Worm (Caenorhabditis elegans) whole organism, L3 larva: ENCODE measurements around the gene gcy-37.
A peak's percentile ranks its signal among the peaks of the same experiment; 100 is the strongest.

Experiments
- R02D3.7 ChIP-seq: fragments of 150-350 bp; optimal IDR thresholded peaks from 2 replicates; lab custom pipeline; 2014; ENCODE audit warnings: missing biosample characterization, missing genetic modification characterization
- ceh-16 ChIP-seq: sonication (generic microtip); optimal IDR thresholded peaks from 2 replicates; lab custom pipeline; 2017; ENCODE audit warnings: missing biosample characterization, missing genetic modification characterization
- ceh-28 ChIP-seq: fragments of 150-350 bp; optimal IDR thresholded peaks from 2 replicates; lab custom pipeline; 2014; ENCODE audit warnings: missing biosample characterization, missing genetic modification reagents, missing genetic modification characterization
- ceh-82 ChIP-seq: fragments of 150-350 bp; optimal IDR thresholded peaks from 2 replicates; lab custom pipeline; 2014; ENCODE audit warnings: missing biosample characterization, missing genetic modification characterization
- daf-12 ChIP-seq: fragments of 150-350 bp; optimal IDR thresholded peaks from 2 replicates; lab custom pipeline; 2014; ENCODE audit warnings: missing biosample characterization, missing genetic modification reagents, missing genetic modification characterization
- egl-27 ChIP-seq: sonication (generic microtip); optimal IDR thresholded peaks from 4 replicates; lab custom pipeline; 2017; ENCODE audit warnings: missing biosample characterization, missing genetic modification reagents, missing genetic modification characterization
- egl-5 ChIP-seq: fragments of 150-350 bp; optimal IDR thresholded peaks from 2 replicates; lab custom pipeline; 2017; ENCODE audit warnings: missing biosample characterization, missing genetic modification reagents, missing genetic modification characterization, inconsistent platforms
- elt-1 ChIP-seq: fragments of 150-350 bp; optimal IDR thresholded peaks from 2 replicates; lab custom pipeline; 2014; ENCODE audit warnings: missing biosample characterization, missing genetic modification characterization
- elt-3 ChIP-seq, 3 experiments: fragments of 150-350 bp in 1 of 3; sonication (generic microtip) in 2 of 3; optimal IDR thresholded peaks; 2 replicates in 2 of 3; 4 replicates in 1 of 3; lab custom pipeline; 2014 to 2017; ENCODE audit warnings: missing biosample characterization in 3 of 3, missing genetic modification characterization in 3 of 3
- eor-1 ChIP-seq, 2 experiments: fragments of 150-350 bp; optimal IDR thresholded peaks; 2 replicates each; lab custom pipeline; 2014 to 2018; ENCODE audit warnings: missing biosample characterization in 2 of 2, missing genetic modification characterization in 2 of 2
- fkh-10 ChIP-seq: sonication (generic microtip); optimal IDR thresholded peaks from 2 replicates; lab custom pipeline; 2017; ENCODE audit warnings: missing biosample characterization, missing genetic modification reagents, missing genetic modification characterization
- fkh-2 ChIP-seq: fragments of 150-350 bp; optimal IDR thresholded peaks from 2 replicates; lab custom pipeline; 2014; ENCODE audit warnings: missing biosample characterization, missing genetic modification reagents, missing genetic modification characterization
- jun-1 ChIP-seq: fragments of 150-350 bp; optimal IDR thresholded peaks from 2 replicates; lab custom pipeline; 2014; ENCODE audit warnings: missing biosample characterization, missing genetic modification reagents, missing genetic modification characterization
- lin-15B ChIP-seq: fragments of 150-350 bp; optimal IDR thresholded peaks from 2 replicates; lab custom pipeline; 2014; ENCODE audit warnings: missing biosample characterization, missing genetic modification characterization
- lin-39 ChIP-seq: fragments of 150-350 bp; optimal IDR thresholded peaks from 2 replicates; lab custom pipeline; 2018; ENCODE audit warnings: missing biosample characterization, missing genetic modification reagents, missing genetic modification characterization
- mdl-1 ChIP-seq: fragments of 150-350 bp; optimal IDR thresholded peaks from 2 replicates; lab custom pipeline; 2014; ENCODE audit warnings: missing biosample characterization, missing genetic modification characterization
- mml-1 ChIP-seq: fragments of 150-350 bp; sonication (generic microtip); optimal IDR thresholded peaks from 3 replicates; lab custom pipeline; 2014; ENCODE audit warnings: missing biosample characterization, missing genetic modification characterization
- nhr-11 ChIP-seq: fragments of 150-350 bp; optimal IDR thresholded peaks from 2 replicates; lab custom pipeline; 2014; ENCODE audit warnings: missing biosample characterization, missing genetic modification characterization
- nhr-12 ChIP-seq: fragments of 150-350 bp; optimal IDR thresholded peaks from 2 replicates; lab custom pipeline; 2014; ENCODE audit warnings: missing biosample characterization, missing genetic modification characterization
- nhr-23 ChIP-seq: fragments of 150-350 bp; optimal IDR thresholded peaks from 2 replicates; lab custom pipeline; 2014; ENCODE audit warnings: missing biosample characterization, missing genetic modification reagents, missing genetic modification characterization
- nhr-237 ChIP-seq: fragments of 150-350 bp; optimal IDR thresholded peaks from 2 replicates; lab custom pipeline; 2014; ENCODE audit warnings: missing biosample characterization, missing genetic modification characterization
- nhr-25 ChIP-seq: sonication (generic microtip); optimal IDR thresholded peaks from 2 replicates; lab custom pipeline; 2017; ENCODE audit warnings: missing biosample characterization, missing genetic modification characterization
- nhr-28 ChIP-seq: fragments of 150-350 bp; optimal IDR thresholded peaks from 2 replicates; lab custom pipeline; 2014; ENCODE audit warnings: missing biosample characterization, missing genetic modification characterization
- nhr-43 ChIP-seq: sonication (generic microtip); optimal IDR thresholded peaks from 2 replicates; lab custom pipeline; 2016; ENCODE audit warnings: mild to moderate bottlenecking, missing genetic modification characterization, missing compliant biosample characterization; ENCODE audit not compliant: poor library complexity, severe bottlenecking
- nhr-67 ChIP-seq: fragments of 150-350 bp; optimal IDR thresholded peaks from 2 replicates; lab custom pipeline; 2014; ENCODE audit warnings: missing biosample characterization, missing genetic modification characterization
- pha-4 ChIP-seq: fragments of 150-350 bp; optimal IDR thresholded peaks from 2 replicates; lab custom pipeline; 2014; ENCODE audit warnings: missing biosample characterization, missing genetic modification reagents, missing genetic modification characterization
- pqm-1 ChIP-seq: fragments of 150-350 bp; optimal IDR thresholded peaks from 2 replicates; lab custom pipeline; 2017; ENCODE audit warnings: missing biosample characterization, missing genetic modification characterization, inconsistent platforms
- sea-2 ChIP-seq: fragments of 150-350 bp; sonication (generic microtip); optimal IDR thresholded peaks from 4 replicates; lab custom pipeline; 2014; ENCODE audit warnings: missing biosample characterization, missing genetic modification reagents, missing genetic modification characterization
- skn-1 ChIP-seq: fragments of 150-350 bp; optimal IDR thresholded peaks from 2 replicates; lab custom pipeline; 2014; ENCODE audit warnings: missing biosample characterization, missing genetic modification characterization
- snpc-4 ChIP-seq: fragments of 150-350 bp; optimal IDR thresholded peaks from 2 replicates; lab custom pipeline; 2014; ENCODE audit warnings: missing biosample characterization, missing genetic modification characterization
- tbx-2 ChIP-seq: sonication (generic microtip); optimal IDR thresholded peaks from 2 replicates; lab custom pipeline; 2016; ENCODE audit warnings: mild to moderate bottlenecking, missing genetic modification characterization, missing compliant biosample characterization
- unc-39 ChIP-seq: sonication (generic microtip); optimal IDR thresholded peaks from 4 replicates; lab custom pipeline; 2017; ENCODE audit warnings: missing biosample characterization, missing genetic modification characterization
- ztf-11 ChIP-seq: fragments of 150-350 bp; optimal IDR thresholded peaks from 2 replicates; lab custom pipeline; 2014; ENCODE audit warnings: missing biosample characterization, missing genetic modification characterization
- ztf-4 ChIP-seq: fragments of 150-350 bp; optimal IDR thresholded peaks from 2 replicates; lab custom pipeline; 2014; ENCODE audit warnings: missing biosample characterization, missing genetic modification characterization

Gene gcy-37

DNA sequence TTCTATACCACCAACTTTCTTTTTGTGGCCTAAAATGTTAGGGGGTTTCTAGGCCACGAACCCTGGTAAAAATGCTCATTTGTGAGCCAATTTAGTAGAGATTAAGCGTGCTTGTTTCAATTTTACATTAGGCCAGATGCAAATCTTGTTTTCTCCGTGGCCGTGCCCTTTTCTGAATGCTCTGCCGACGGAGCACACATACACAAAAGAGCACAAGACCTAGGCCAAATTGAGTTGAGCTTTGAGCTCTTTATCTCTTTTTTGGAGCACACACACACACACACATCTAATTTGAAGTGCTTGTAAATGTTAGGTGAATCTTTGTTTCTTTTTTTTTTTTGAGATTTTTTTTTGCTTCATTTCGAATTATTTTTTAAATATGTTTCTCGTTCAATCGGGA lies 13.9 kb upstream of the gcy-37 start:
- peak; percentile 35 for TF ChIP-seq fkh-10 (GFP tag; lab: Kevin White, UChicago)
- TF ChIP-seq nhr-12 (tag; lab: Kevin White, UChicago) = no peak

DNA sequence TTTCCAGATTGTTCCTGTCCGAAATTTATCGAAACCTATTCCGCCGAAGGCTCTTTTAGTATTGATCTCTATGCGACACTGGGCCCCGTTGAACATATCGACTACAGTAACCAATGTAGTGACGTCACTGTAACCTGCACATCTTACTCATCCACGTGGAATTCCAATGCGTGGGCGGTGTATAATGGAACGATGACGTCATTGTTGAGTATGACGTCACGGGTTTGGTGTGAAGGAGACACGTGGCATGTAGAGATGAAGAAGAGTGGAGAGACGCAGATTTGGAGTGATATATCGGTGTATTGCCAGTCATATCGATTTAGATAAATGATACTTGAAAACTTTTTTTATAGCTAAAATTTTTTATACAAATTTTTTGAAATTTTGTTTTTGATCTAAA lies 11.4 kb upstream of the gcy-37 start:
- TF ChIP-seq skn-1 (tag; lab: Kevin White, UChicago) = no peak

DNA sequence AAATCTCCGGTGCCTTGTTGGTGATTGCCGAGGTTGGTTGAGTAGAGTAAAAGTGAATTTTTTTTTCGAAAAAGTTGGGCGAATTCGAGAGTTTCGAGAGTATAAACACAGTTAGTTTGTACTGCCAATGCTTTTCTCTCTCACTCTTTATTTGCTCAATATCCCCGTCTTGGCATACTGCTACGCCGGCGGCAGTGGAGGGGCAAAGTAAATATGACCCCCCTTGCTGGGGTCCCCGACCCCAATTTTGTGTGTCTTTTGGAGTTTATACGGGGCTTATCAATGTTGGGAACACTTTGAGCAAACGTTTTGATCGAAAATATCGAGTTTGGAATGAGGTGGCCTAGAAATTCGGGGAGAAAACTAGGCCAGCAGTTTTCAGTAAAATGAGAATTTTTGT lies 9.5 kb upstream of the gcy-37 start, which contains the start of gene C54E4.4:
Gene C54E4.4 (minus strand): TSS at position 101 of the 400 bp plus-strand sequence.
- TF ChIP-seq ztf-11 (tag; lab: Kevin White, UChicago) = no peak
- peak; percentile 87 for TF ChIP-seq pha-4 (tag; lab: Kevin White, UChicago)

DNA sequence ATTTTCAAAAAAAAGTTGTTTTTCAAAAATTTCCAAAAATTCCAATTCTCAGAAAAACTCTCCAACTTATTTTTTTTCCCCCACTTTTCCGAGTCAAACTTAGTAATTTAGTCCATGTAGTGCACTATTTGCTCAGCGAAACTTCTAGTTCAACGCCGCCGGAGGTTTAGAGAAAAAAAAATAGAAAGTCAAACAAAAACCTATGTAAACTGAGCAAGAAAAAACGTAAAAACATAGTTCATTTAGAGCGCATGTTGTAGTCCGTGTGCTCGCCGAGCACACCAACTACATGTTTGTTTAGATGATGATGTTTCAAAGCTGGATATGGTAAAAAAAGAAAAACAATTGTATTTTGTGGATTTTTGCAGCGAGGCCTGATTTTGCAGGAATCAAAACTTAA lies 3.3 kb upstream of the gcy-37 start:
- TF ChIP-seq pha-4 (tag; lab: Kevin White, UChicago) (peak; percentile 92), egl-27 (tag; lab: Kevin White, UChicago) (no peak)

DNA sequence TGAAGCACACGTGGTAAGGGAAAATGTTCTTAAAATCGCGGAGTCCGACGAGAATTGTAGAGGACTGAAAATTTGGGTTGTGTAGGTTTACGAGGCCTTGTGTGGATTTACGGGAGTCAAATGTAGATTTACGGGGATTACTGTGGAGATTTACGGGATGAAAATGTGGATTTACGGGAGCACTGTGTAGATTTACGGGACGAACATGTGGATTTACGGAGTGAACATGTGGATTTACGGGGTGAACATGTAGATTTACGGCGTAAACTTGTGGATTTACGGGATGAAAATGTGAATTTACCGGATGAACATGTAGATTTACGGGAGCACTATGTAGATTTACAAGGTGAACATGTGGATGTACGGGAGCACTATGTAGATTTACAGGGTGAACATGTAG lies 2.7 kb downstream of the gcy-37 start:
- TF ChIP-seq pha-4 (tag; lab: Kevin White, UChicago) (no peak), egl-5 (tag; lab: Kevin White, UChicago) (no peak), ceh-16 (tag; lab: Kevin White, UChicago) (no peak), jun-1 (tag; lab: Kevin White, UChicago) (no peak), nhr-28 (tag; lab: Kevin White, UChicago) (no peak), elt-1 (no peak)
- TF ChIP-seq, all 47 proteins: peak for 0

DNA sequence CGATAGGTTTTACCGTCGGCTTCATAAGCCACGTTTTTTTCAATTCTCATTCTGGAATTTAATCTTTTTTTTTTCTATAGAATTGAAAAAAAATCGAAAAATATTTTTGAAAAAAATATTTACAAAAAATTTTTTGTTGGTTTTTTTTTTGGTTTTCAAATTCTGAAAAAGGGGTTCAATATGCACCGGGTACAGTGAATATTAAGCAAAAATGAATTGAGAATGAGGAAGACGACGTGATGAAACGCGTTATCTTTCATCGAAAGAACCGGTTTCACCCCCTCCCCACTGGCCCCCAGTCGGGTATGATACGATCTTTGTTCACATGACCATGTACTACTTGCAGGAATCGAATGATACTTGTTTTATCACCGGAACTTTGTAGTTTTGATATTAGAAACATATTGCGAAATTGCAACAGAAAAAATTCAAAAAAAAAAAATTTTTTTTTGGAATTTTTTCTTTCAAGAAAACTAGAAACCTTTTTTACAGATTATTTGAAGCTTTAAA lies 9.7 kb downstream of the gcy-37 start, which contains the start of gene C54E4.5:
Gene C54E4.5 (minus strand): TSS at position 51 of the 510 bp plus-strand sequence.
- peak in 1 of 3 experiments; percentile 39 for TF ChIP-seq elt-3 (tag; optimal IDR thresholded peaks at IDR 0.05; lab: Kevin White, UChicago)
- TF ChIP-seq ceh-28 (tag; lab: Kevin White, UChicago) = peak; percentile 16
- TF ChIP-seq nhr-25 (tag; lab: Kevin White, UChicago) = peak; percentile 69
- no peak for TF ChIP-seq mml-1 (tag; lab: Kevin White, UChicago)
- TF ChIP-seq ztf-11 (tag; lab: Kevin White, UChicago) = no peak
- no peak for TF ChIP-seq daf-12 (tag; lab: Kevin White, UChicago)
- peak; percentile 68 for TF ChIP-seq elt-1
- peak; percentile 87 for TF ChIP-seq nhr-23 (tag; lab: Kevin White, UChicago)
- no peak for TF ChIP-seq nhr-67
- no peak for TF ChIP-seq pha-4 (tag; lab: Kevin White, UChicago)
- TF ChIP-seq nhr-43 = peak; percentile 78
- TF ChIP-seq ceh-82 (tag; lab: Kevin White, UChicago) = no peak
- TF ChIP-seq eor-1 (tag; optimal IDR thresholded peaks at IDR 0.05; lab: Kevin White, UChicago) = no peak
- no peak for TF ChIP-seq pqm-1 (tag; lab: Kevin White, UChicago)
- TF ChIP-seq, all 47 proteins: peak for 6

DNA sequence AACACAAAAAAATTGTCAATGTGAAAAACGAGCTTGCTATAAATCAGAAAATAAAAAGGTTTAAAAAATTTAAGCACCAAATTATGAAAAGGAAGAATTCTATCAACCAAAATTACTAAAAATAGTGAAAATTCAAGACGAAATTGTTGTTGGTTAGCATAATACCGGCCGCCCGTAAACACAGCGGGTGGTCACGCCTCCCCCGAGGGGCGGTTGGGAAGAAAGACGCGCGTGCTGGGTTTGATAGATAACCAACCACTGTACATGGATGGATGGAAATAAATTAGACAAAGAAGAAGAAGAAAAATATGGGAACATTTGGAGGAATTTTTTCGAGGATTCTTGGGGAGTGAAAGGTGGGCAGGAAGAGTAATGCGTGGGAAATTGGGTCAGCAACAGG lies 16.6 kb downstream of the gcy-37 start:
- no peak for TF ChIP-seq pqm-1 (tag; lab: Kevin White, UChicago)
- no peak for TF ChIP-seq elt-1
- no peak for TF ChIP-seq snpc-4 (tag; lab: Kevin White, UChicago)
- TF ChIP-seq jun-1 (tag; lab: Kevin White, UChicago) = no peak
- no peak for TF ChIP-seq ceh-82 (tag; lab: Kevin White, UChicago)
- no peak for TF ChIP-seq mdl-1 (tag; lab: Kevin White, UChicago)
- no peak for TF ChIP-seq nhr-43
- no peak for TF ChIP-seq nhr-237 (tag; lab: Kevin White, UChicago)
- no peak for TF ChIP-seq R02D3.7
- TF ChIP-seq, all 47 proteins: peak for 0

DNA sequence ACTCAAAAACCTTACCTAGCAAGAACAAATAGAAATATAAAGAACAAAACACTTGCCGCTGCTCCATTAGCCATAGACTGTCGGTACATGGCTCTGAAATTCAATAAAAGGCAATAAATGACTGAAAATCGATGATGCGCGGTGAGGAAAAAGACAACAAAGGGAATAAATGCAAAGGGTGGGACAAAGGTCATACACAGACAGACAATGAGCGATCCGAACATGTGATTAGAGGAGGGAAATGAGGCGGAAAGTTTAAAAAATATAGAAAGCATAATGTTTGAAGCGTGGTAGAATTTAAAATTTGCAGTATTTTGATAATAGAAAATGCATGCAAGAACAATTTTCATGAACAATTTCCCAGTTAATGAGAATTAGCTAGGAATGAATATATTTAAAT lies 18.4 kb downstream of the gcy-37 start, which contains the start of gene C54E4.12:
Gene C54E4.12 (minus strand): TSS at position 101 of the 400 bp plus-strand sequence.
- TF ChIP-seq tbx-2 (no peak), nhr-11 (tag; lab: Kevin White, UChicago) (no peak), nhr-12 (tag; lab: Kevin White, UChicago) (no peak), sea-2 (GFP tag; lab: Kevin White, UChicago) (no peak), nhr-67 (no peak), lin-15B (tag; lab: Kevin White, UChicago) (no peak), ztf-11 (tag; lab: Kevin White, UChicago) (no peak), daf-12 (tag; lab: Kevin White, UChicago) (no peak), ztf-4 (tag; lab: Kevin White, UChicago) (no peak), lin-39 (tag; lab: Kevin White, UChicago) (no peak), ceh-16 (tag; lab: Kevin White, UChicago) (no peak), elt-1 (no peak), nhr-23 (tag; lab: Kevin White, UChicago) (no peak), pha-4 (tag; lab: Kevin White, UChicago) (no peak), nhr-25 (tag; lab: Kevin White, UChicago) (no peak), fkh-2 (tag; lab: Kevin White, UChicago) (no peak), skn-1 (tag; lab: Kevin White, UChicago) (no peak), pqm-1 (tag; lab: Kevin White, UChicago) (no peak), unc-39 (no peak)
